Fruit fly (Drosophila melanogaster) Kc167 (cell line): Measurements from ENCODE around the gene CG1998.

ENCODE experiments used
- Myc ChIP-seq: fragments of >200 bp; optimal IDR thresholded peaks from 2 replicates; lab custom pipeline; 2017; ENCODE audit warnings: missing external identifiers
- Sin3A ChIP-seq: fragments of >200 bp; optimal IDR thresholded peaks from 2 replicates; lab custom pipeline; 2018; ENCODE audit warnings: missing external identifiers
- h ChIP-seq: fragments of >200 bp; optimal IDR thresholded peaks from 3 replicates; lab custom pipeline; 2018; ENCODE audit warnings: missing external identifiers
- insv ChIP-seq: fragments of >200 bp; optimal IDR thresholded peaks from 3 replicates; lab custom pipeline; 2018; ENCODE audit warnings: missing external identifiers
- psq ChIP-seq: fragments of >200 bp; optimal IDR thresholded peaks from 2 replicates; lab custom pipeline; 2017; ENCODE audit warnings: missing external identifiers
- ttk ChIP-seq: sonication (Bioruptor generic); optimal IDR thresholded peaks from 2 replicates; lab custom pipeline; 2017; ENCODE audit warnings: missing external identifiers

DNA sequence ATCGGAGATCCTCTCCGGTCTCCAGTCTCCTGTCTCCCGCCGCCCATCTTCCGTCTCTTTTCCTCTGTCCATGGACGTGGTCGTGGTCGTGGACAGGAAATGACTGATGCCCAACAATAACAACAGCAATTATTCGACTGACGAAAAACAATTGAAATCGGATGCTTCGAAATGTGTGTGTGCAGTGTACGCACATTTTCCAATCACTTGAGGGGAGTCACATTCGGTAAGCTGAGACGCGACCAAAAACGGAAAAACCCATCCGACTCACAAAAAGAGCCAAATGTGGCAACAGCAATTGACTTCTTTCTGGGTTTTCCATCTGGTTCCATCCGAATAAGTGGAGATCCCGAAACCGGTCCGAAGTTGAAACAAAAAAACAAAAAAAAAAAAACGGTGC is 43.4 kb downstream of the CG1998 start:
- TF ChIP-seq psq (lab: Kevin White, UChicago) (no peak), Myc (no peak), insv (no peak), ttk (lab: Kevin White, UChicago) (no peak), h (no peak), Sin3A (lab: Kevin White, UChicago) (no peak)
